Fruit fly (Drosophila melanogaster) whole organism, embryonic: ENCODE measurements around the gene Polr2D.
A peak's percentile ranks its signal among the peaks of the same experiment; 100 is the strongest.

ENCODE experiments used
- BEAF-32 ChIP-seq: fragments of 200-800 bp; sonication (Bioruptor generic); optimal IDR thresholded peaks from 3 replicates; lab custom pipeline; 2017; ENCODE audit warnings: missing biosample characterization, missing genetic modification characterization, mild to moderate bottlenecking, moderate library complexity, missing genetic modification reagents
- Bgb ChIP-seq: fragments of 200-800 bp; sonication (Bioruptor generic); IDR thresholded peaks from 2 replicates; pipeline ENCODE4 v1.3.6; 2022; ENCODE audit warnings: missing biosample characterization, missing genetic modification characterization; ENCODE audit not compliant: partially characterized antibody
- CG12659 ChIP-seq: fragments of 200-800 bp; sonication (Bioruptor generic); optimal IDR thresholded peaks from 3 replicates; lab custom pipeline; 2017; ENCODE audit warnings: mild to moderate bottlenecking, missing biosample characterization, missing genetic modification reagents, missing genetic modification characterization
- CG14860 ChIP-seq: fragments of 200-800 bp; sonication (Bioruptor generic); IDR thresholded peaks from 3 replicates; pipeline ENCODE4 v1.3.6; 2022; ENCODE audit warnings: missing biosample characterization, missing genetic modification characterization; ENCODE audit not compliant: partially characterized antibody
- CG15514 ChIP-seq: fragments of 200-800 bp; sonication (Bioruptor generic); optimal IDR thresholded peaks from 3 replicates; lab custom pipeline; 2017; ENCODE audit warnings: missing biosample characterization, missing genetic modification characterization, mild to moderate bottlenecking, moderate library complexity, missing genetic modification reagents
- CG15696 ChIP-seq: fragments of 200-800 bp; sonication (Bioruptor generic); optimal IDR thresholded peaks from 2 replicates; lab custom pipeline; 2019; ENCODE audit warnings: missing biosample characterization, mild to moderate bottlenecking, missing genetic modification characterization, moderate library complexity
- CG17186 ChIP-seq: fragments of 200-800 bp; sonication (Bioruptor generic); optimal IDR thresholded peaks from 3 replicates; lab custom pipeline; 2017; ENCODE audit warnings: missing biosample characterization, missing genetic modification reagents, missing genetic modification characterization
- CG17361 ChIP-seq: fragments of 200-800 bp; sonication (Bioruptor generic); IDR thresholded peaks from 3 replicates; pipeline ENCODE4 v1.3.6; 2022; ENCODE audit warnings: missing biosample characterization, missing genetic modification characterization
- CG17829 ChIP-seq: fragments of 200-800 bp; optimal IDR thresholded peaks from 2 replicates; lab custom pipeline; 2019; ENCODE audit warnings: missing biosample characterization, mild to moderate bottlenecking, missing genetic modification characterization, moderate library complexity
- CG18619 ChIP-seq: fragments of 200-800 bp; sonication (Bioruptor generic); optimal IDR thresholded peaks from 3 replicates; lab custom pipeline; 2017; ENCODE audit warnings: missing biosample characterization, mild to moderate bottlenecking, missing genetic modification characterization
- CG2116 ChIP-seq: fragments of 200-800 bp; sonication (Bioruptor generic); optimal IDR thresholded peaks from 3 replicates; lab custom pipeline; 2018; ENCODE audit warnings: missing biosample characterization, mild to moderate bottlenecking, missing genetic modification characterization
- CG34224 ChIP-seq: fragments of 200-800 bp; sonication (Bioruptor generic); IDR thresholded peaks from 3 replicates; pipeline ENCODE4 v1.3.6; 2022; ENCODE audit warnings: missing biosample characterization, missing genetic modification characterization; ENCODE audit not compliant: partially characterized antibody
- CG34422 ChIP-seq: fragments of 200-800 bp; sonication (Bioruptor generic); IDR thresholded peaks from 3 replicates; pipeline ENCODE4 v1.3.6; 2022; ENCODE audit warnings: missing biosample characterization, missing genetic modification characterization
- CG3847 ChIP-seq: fragments of 200-800 bp; sonication (Bioruptor generic); IDR thresholded peaks from 2 replicates; pipeline ENCODE4 v1.3.6; 2022; ENCODE audit warnings: missing biosample characterization, missing genetic modification characterization
- CG4617 ChIP-seq: fragments of 200-800 bp; sonication (Bioruptor generic); optimal IDR thresholded peaks from 3 replicates; lab custom pipeline; 2016; ENCODE audit warnings: missing biosample characterization, missing genetic modification characterization, borderline replicate concordance
- CG6791 ChIP-seq: fragments of 200-800 bp; sonication (Bioruptor generic); IDR thresholded peaks from 3 replicates; pipeline ENCODE4 v1.3.6; 2022; ENCODE audit warnings: missing biosample characterization, missing genetic modification characterization; ENCODE audit not compliant: partially characterized antibody
- CG8359 ChIP-seq: fragments of 200-800 bp; sonication (Bioruptor generic); optimal IDR thresholded peaks from 2 replicates; lab custom pipeline; 2017; ENCODE audit warnings: missing biosample characterization, mild to moderate bottlenecking, missing genetic modification characterization, borderline replicate concordance
- CG9727 ChIP-seq: fragments of 200-800 bp; sonication (Bioruptor generic); optimal IDR thresholded peaks from 3 replicates; lab custom pipeline; 2017; ENCODE audit warnings: missing biosample characterization, mild to moderate bottlenecking, missing genetic modification characterization
- CG9797 ChIP-seq: fragments of 200-800 bp; sonication (Bioruptor generic); optimal IDR thresholded peaks from 3 replicates; lab custom pipeline; 2018; ENCODE audit warnings: missing biosample characterization, mild to moderate bottlenecking, missing genetic modification characterization
- CG9817 ChIP-seq: fragments of 200-800 bp; sonication (Bioruptor generic); optimal IDR thresholded peaks from 2 replicates; lab custom pipeline; 2018; ENCODE audit warnings: missing biosample characterization, mild to moderate bottlenecking, missing genetic modification characterization, moderate library complexity
- CHES-1-like ChIP-seq: fragments of 200-800 bp; sonication (Bioruptor generic); optimal IDR thresholded peaks from 2 replicates; lab custom pipeline; 2016; ENCODE audit warnings: missing biosample characterization, missing genetic modification characterization
- Dll ChIP-seq: fragments of 200-800 bp; sonication (Bioruptor generic); IDR thresholded peaks from 4 replicates; pipeline ENCODE4 v1.3.6; 2022; ENCODE audit warnings: missing biosample characterization, missing genetic modification characterization; ENCODE audit not compliant: partially characterized antibody
- E2f2 ChIP-seq: fragments of 200-800 bp; sonication (Bioruptor generic); IDR thresholded peaks from 2 replicates; pipeline ENCODE4 v1.3.6; 2022; ENCODE audit warnings: missing biosample characterization, missing genetic modification characterization
- Ets97D ChIP-seq: fragments of 200-800 bp; sonication (Bioruptor generic); optimal IDR thresholded peaks from 3 replicates; lab custom pipeline; 2016; ENCODE audit warnings: missing biosample characterization, missing genetic modification characterization
- HLH4C ChIP-seq: fragments of 200-800 bp; sonication (Bioruptor generic); IDR thresholded peaks from 3 replicates; pipeline ENCODE4 v1.3.6; 2022; ENCODE audit warnings: missing biosample characterization, missing genetic modification characterization; ENCODE audit not compliant: partially characterized antibody
- MBD-R2 ChIP-seq: fragments of 200-800 bp; sonication (Bioruptor generic); IDR thresholded peaks from 2 replicates; pipeline ENCODE4 v1.3.6; 2022; ENCODE audit warnings: missing biosample characterization, missing genetic modification characterization
- Mrtf ChIP-seq: fragments of 200-800 bp; sonication (Bioruptor generic); IDR thresholded peaks from 3 replicates; pipeline ENCODE4 v1.3.6; 2022; ENCODE audit warnings: missing biosample characterization, missing genetic modification characterization
- Myb ChIP-seq: fragments of 200-800 bp; sonication (Bioruptor generic); optimal IDR thresholded peaks from 2 replicates; lab custom pipeline; 2016; ENCODE audit warnings: missing biosample characterization, missing genetic modification characterization
- Nf-YC ChIP-seq: fragments of 200-800 bp; optimal IDR thresholded peaks from 3 replicates; lab custom pipeline; 2019; ENCODE audit warnings: missing biosample characterization, mild to moderate bottlenecking, missing genetic modification characterization, moderate library complexity
- Opbp ChIP-seq: fragments of 200-800 bp; sonication (Bioruptor generic); IDR thresholded peaks from 3 replicates; pipeline ENCODE4 v1.3.6; 2022; ENCODE audit warnings: missing biosample characterization, missing genetic modification characterization; ENCODE audit not compliant: partially characterized antibody
- YL-1 ChIP-seq: fragments of 200-800 bp; sonication (Bioruptor generic); optimal IDR thresholded peaks from 3 replicates; lab custom pipeline; 2017; ENCODE audit warnings: missing biosample characterization, mild to moderate bottlenecking, missing genetic modification characterization
- amos ChIP-seq: fragments of 200-800 bp; sonication (Bioruptor generic); IDR thresholded peaks from 2 replicates; pipeline ENCODE4 v1.3.6; 2022; ENCODE audit warnings: missing biosample characterization, missing genetic modification characterization; ENCODE audit not compliant: partially characterized antibody
- ato ChIP-seq: fragments of 200-800 bp; sonication (Bioruptor generic); IDR thresholded peaks from 2 replicates; pipeline ENCODE4 v1.3.6; 2022; ENCODE audit warnings: missing biosample characterization, missing genetic modification characterization; ENCODE audit not compliant: partially characterized antibody
- bbx ChIP-seq: fragments of 200-800 bp; sonication (Bioruptor generic); IDR thresholded peaks from 2 replicates; pipeline ENCODE4 v1.3.6; 2022; ENCODE audit warnings: missing biosample characterization, missing genetic modification characterization; ENCODE audit not compliant: partially characterized antibody
- dm ChIP-seq: fragments of 200-800 bp; sonication (Bioruptor generic); optimal IDR thresholded peaks from 3 replicates; lab custom pipeline; 2016; ENCODE audit warnings: missing biosample characterization, missing genetic modification characterization
- dmrt11E ChIP-seq: fragments of 200-800 bp; sonication (Bioruptor generic); optimal IDR thresholded peaks from 3 replicates; lab custom pipeline; 2018; ENCODE audit warnings: missing biosample characterization, mild to moderate bottlenecking, missing genetic modification characterization, moderate library complexity
- hbn ChIP-seq: fragments of 200-800 bp; sonication (Bioruptor generic); IDR thresholded peaks from 2 replicates; pipeline ENCODE4 v1.3.6; 2022; ENCODE audit warnings: missing biosample characterization, missing genetic modification characterization; ENCODE audit not compliant: partially characterized antibody
- inv ChIP-seq: fragments of 200-800 bp; sonication (Bioruptor generic); IDR thresholded peaks from 2 replicates; pipeline ENCODE4 v1.3.6; 2022; ENCODE audit warnings: missing biosample characterization, missing genetic modification characterization; ENCODE audit not compliant: partially characterized antibody
- lola ChIP-seq, 3 experiments: fragments of >200 bp in 2 of 3; fragments of 200-800 bp in 1 of 3; sonication (Bioruptor generic) in 1 of 3; optimal IDR thresholded peaks; 2 replicates each; lab custom pipeline; 2017 to 2019; ENCODE audit warnings: missing biosample characterization in 3 of 3, missing genetic modification characterization in 3 of 3, mild to moderate bottlenecking in 1 of 3, moderate library complexity in 1 of 3
- nmo ChIP-seq: fragments of 200-800 bp; sonication (Bioruptor generic); optimal IDR thresholded peaks from 2 replicates; lab custom pipeline; 2018; ENCODE audit warnings: missing biosample characterization, mild to moderate bottlenecking, missing genetic modification characterization, moderate library complexity
- phol ChIP-seq: fragments of 200-800 bp; sonication (Bioruptor generic); optimal IDR thresholded peaks from 3 replicates; lab custom pipeline; 2018; ENCODE audit warnings: missing biosample characterization, mild to moderate bottlenecking, missing genetic modification characterization, moderate library complexity
- repo ChIP-seq: fragments of 200-800 bp; sonication (Bioruptor generic); optimal IDR thresholded peaks from 2 replicates; lab custom pipeline; 2016; ENCODE audit warnings: missing biosample characterization, missing genetic modification characterization
- ro ChIP-seq: fragments of 200-800 bp; sonication (Bioruptor generic); IDR thresholded peaks from 2 replicates; pipeline ENCODE4 v1.3.6; 2022; ENCODE audit warnings: missing biosample characterization, missing genetic modification characterization
- sd ChIP-seq: fragments of 200-800 bp; sonication (Bioruptor generic); optimal IDR thresholded peaks from 3 replicates; lab custom pipeline; 2018; ENCODE audit warnings: missing biosample characterization, mild to moderate bottlenecking, missing genetic modification characterization, moderate library complexity
- trem ChIP-seq: fragments of 200-800 bp; optimal IDR thresholded peaks from 3 replicates; lab custom pipeline; 2019; ENCODE audit warnings: missing biosample characterization, mild to moderate bottlenecking, missing genetic modification characterization, moderate library complexity
- unc-4 ChIP-seq: fragments of 200-800 bp; sonication (Bioruptor generic); IDR thresholded peaks from 2 replicates; pipeline ENCODE4 v1.3.6; 2022; ENCODE audit warnings: missing biosample characterization, missing genetic modification characterization; ENCODE audit not compliant: partially characterized antibody
- zen2 ChIP-seq: fragments of 200-800 bp; sonication (Bioruptor generic); IDR thresholded peaks from 3 replicates; pipeline ENCODE4 v1.3.6; 2022; ENCODE audit warnings: missing biosample characterization, missing genetic modification characterization; ENCODE audit not compliant: partially characterized antibody

Gene Polr2D

dm6 chr3R:18255281-18255680 lies at the start of gene Polr2D, which contains the start of the genes Ada2a, Tgs1 and moi (continued):
- TF ChIP-seq bbx (GFP tag; lab: Robert Waterston, UW) (peak; percentile 82), sd (tag; lab: Kevin White, UChicago) (peak; percentile 40), CG34422 (GFP tag; lab: Robert Waterston, UW) (peak; percentile 73; the same call in 1 of the 3 replicates), CG9817 (tag; lab: Kevin White, UChicago) (no peak), CG2116 (GFP tag; lab: Kevin White, UChicago) (peak; percentile 66), Ets97D (peak; percentile 23), Dll (GFP tag; lab: Robert Waterston, UW) (peak; percentile 78), nmo (GFP tag; lab: Kevin White, UChicago) (peak; percentile 7), unc-4 (GFP tag; lab: Robert Waterston, UW) (peak; percentile 75; the same call in 1 of the 2 replicates), CG14860 (GFP tag; lab: Robert Waterston, UW) (peak; percentile 67), HLH4C (GFP tag; lab: Robert Waterston, UW) (peak; percentile 66; the same call in 2 of the 3 replicates), CG17361 (no peak), lola (GFP tag; optimal IDR thresholded peaks at IDR 0.05; lab: Kevin White, UChicago) (no peak), Opbp (GFP tag; lab: Robert Waterston, UW) (peak; percentile 87), repo (GFP tag; lab: Kevin White, UChicago) (no peak), CG8359 (GFP tag; lab: Kevin White, UChicago) (no peak), Myb (GFP tag; lab: Kevin White, UChicago) (peak; percentile 35), E2f2 (GFP tag; lab: Robert Waterston, UW) (peak; percentile 79), CG4617 (GFP tag; lab: Kevin White, UChicago) (peak; percentile 92), CG3847 (0 out of 2 replicates have a peak, but pooled peaks have one; percentile 33), Bgb (GFP tag; lab: Robert Waterston, UW) (peak; percentile 79), Nf-YC (tag; lab: Kevin White, UChicago) (peak; percentile 5), phol (tag; lab: Kevin White, UChicago) (peak; percentile 56), trem (tag; lab: Kevin White, UChicago) (peak; percentile 70), ato (peak; percentile 57), ro (no peak), CG6791 (GFP tag; lab: Robert Waterston, UW) (peak; percentile 83), dm (GFP tag; lab: Kevin White, UChicago) (peak; percentile 55), hbn (GFP tag; lab: Robert Waterston, UW) (peak; percentile 72), dmrt11E (tag; lab: Kevin White, UChicago) (no peak), CHES-1-like (GFP tag; lab: Kevin White, UChicago) (peak; percentile 63), YL-1 (GFP tag; lab: Kevin White, UChicago) (peak; percentile 44), CG15514 (peak; percentile 48), CG9727 (GFP tag; lab: Kevin White, UChicago) (no peak), CG34224 (GFP tag; lab: Robert Waterston, UW) (peak; percentile 85), MBD-R2 (peak; percentile 96), CG12659 (GFP tag; lab: Kevin White, UChicago) (peak; percentile 42), CG17829 (peak; percentile 12), BEAF-32 (GFP tag; lab: Kevin White, UChicago) (peak; percentile 85), inv (GFP tag; lab: Robert Waterston, UW) (peak; percentile 66), amos (GFP tag; lab: Robert Waterston, UW) (peak; percentile 84), CG9797 (GFP tag; lab: Kevin White, UChicago) (peak; percentile 78), CG15696 (no peak), CG18619 (GFP tag; lab: Kevin White, UChicago) (no peak), Mrtf (GFP tag; lab: Robert Waterston, UW) (no peak), CG17186 (GFP tag; lab: Kevin White, UChicago) (peak; percentile 9), zen2 (GFP tag; lab: Robert Waterston, UW) (peak; percentile 51; the same call in 1 of the 3 replicates)
